Fruit fly (Drosophila melanogaster) whole organism: ENCODE data around the gene CG43658.

Source experiments
- CG8478 ChIP-seq: fragments of >200 bp; optimal IDR thresholded peaks from 2 replicates; lab custom pipeline; 2018; ENCODE audit warnings: inconsistent platforms
- Dll ChIP-seq: fragments of >200 bp; optimal IDR thresholded peaks from 2 replicates; lab custom pipeline; 2017
- EcR ChIP-seq, 2 experiments: fragments of >200 bp; optimal IDR thresholded peaks; 2 replicates each; lab custom pipeline; 2017; ENCODE audit warnings: missing biosample characterization in 2 of 2, missing genetic modification characterization in 2 of 2, missing genetic modification reagents in 2 of 2
- pan ChIP-seq: fragments of >200 bp; optimal IDR thresholded peaks from 2 replicates; lab custom pipeline; 2017
- psq ChIP-seq: fragments of >200 bp; optimal IDR thresholded peaks from 2 replicates; lab custom pipeline; 2017
- usp ChIP-seq: fragments of >200 bp; optimal IDR thresholded peaks from 2 replicates; lab custom pipeline; 2017; ENCODE audit warnings: missing biosample characterization, missing genetic modification characterization, mixed read lengths

The CG43658 gene

dm6 chrX:17562585-17562984 is 1.6 kb upstream of the CG43658 start:
- TF ChIP-seq CG8478 (lab: Kevin White, UChicago) (no peak), usp (GFP tag; lab: Kevin White, UChicago) (no peak), pan (lab: Kevin White, UChicago) (no peak), Dll (lab: Kevin White, UChicago) (no peak), EcR (GFP tag; optimal IDR thresholded peaks at IDR 0.05; lab: Kevin White, UChicago) (no peak), psq (lab: Kevin White, UChicago) (no peak)

DNA sequence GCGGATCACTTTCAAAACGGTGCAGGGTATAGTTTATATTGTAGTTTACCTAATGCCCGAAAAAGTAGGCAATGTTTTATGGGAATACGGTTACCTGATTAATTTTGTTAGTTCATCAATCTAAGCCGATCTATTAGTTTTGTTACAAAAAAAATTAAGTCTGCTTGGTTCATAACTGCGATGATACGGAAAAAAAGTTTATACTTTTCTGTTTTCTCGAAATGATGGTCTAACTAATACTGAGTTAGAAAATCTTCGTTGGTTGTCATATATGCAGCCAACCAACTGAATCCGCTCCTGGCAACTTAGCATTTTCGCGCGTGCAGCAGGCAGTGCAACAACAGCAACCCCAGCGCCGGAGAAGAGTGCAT is 948 bp upstream of the CG43658 start:
- TF ChIP-seq EcR (GFP tag; optimal IDR thresholded peaks at IDR 0.05; lab: Kevin White, UChicago), result no peak
- TF ChIP-seq usp (GFP tag; lab: Kevin White, UChicago), result no peak

dm6 chrX:17558708-17559107 is 2.3 kb downstream of the CG43658 start:
- TF ChIP-seq pan (lab: Kevin White, UChicago) (no peak), Dll (lab: Kevin White, UChicago) (no peak), EcR (GFP tag; optimal IDR thresholded peaks at IDR 0.05; lab: Kevin White, UChicago) (no peak)

DNA sequence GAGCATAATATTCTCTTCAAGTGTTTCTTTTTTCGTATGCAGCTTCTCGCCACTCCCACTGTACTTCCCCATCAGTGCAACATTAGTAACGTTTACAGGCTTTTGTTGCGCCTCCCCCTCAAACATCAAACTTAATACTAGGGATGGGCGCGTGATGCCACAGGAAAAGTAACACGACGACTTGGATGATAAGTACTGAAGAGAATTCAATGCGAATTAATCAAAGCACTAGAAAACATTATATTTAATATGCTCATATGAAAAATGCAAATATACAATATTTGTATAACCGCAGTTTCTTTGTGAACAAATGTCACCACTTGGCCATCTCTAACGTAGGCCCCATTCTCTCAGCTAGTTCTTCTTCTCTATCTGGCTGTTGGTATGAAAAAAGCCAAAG is 5.8 kb downstream of the CG43658 start:
- TF ChIP-seq CG8478 (lab: Kevin White, UChicago) (no peak), EcR (GFP tag; optimal IDR thresholded peaks at IDR 0.05; lab: Kevin White, UChicago) (no peak), usp (GFP tag; lab: Kevin White, UChicago) (no peak)

DNA sequence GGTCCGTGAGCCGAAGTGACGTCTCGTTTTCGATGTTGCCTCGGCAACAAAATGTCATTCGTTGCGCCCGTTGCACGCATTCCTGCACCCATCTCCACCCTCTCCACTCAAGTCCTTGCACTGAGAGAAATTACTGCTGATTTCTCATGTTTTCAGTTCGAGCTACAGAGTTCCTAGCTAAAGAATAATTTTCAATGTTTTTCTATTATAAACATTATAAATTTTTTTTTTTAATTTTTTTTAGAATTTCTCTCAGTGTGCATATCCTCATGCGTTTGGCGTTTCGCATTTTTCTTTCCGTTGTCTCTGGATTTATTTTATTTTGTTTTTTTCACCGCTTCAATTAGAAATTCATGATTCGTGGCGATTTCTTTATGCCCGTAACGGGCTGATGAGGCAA is 10.0 kb downstream of the CG43658 start:
- no peak for TF ChIP-seq CG8478 (lab: Kevin White, UChicago)
- TF ChIP-seq usp (GFP tag; lab: Kevin White, UChicago), result no peak
- TF ChIP-seq psq (lab: Kevin White, UChicago), result no peak
- TF ChIP-seq Dll (lab: Kevin White, UChicago), result no peak
- no peak for TF ChIP-seq EcR (GFP tag; optimal IDR thresholded peaks at IDR 0.05; lab: Kevin White, UChicago)
- no peak for TF ChIP-seq pan (lab: Kevin White, UChicago)

DNA sequence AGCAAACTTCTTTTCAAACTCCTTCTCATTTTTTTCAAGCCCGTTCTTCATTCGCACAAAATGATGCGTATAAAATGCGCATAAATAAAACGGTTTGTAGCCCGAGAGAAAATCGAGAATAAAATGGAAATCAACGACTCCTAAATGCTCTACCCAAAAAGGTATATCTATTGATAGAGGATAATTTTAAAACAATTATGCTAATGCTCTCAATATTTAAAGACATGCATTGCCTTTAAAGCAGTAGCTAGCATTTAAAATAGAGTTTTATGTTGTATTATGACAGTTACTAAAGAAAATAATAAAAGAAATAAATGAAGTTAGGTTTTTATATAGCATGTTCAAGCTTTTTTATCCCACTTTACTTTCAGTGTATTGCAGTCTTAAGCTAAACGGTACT is 10.7 kb downstream of the CG43658 start:
- TF ChIP-seq EcR (GFP tag; optimal IDR thresholded peaks at IDR 0.05; lab: Kevin White, UChicago) (no peak), usp (GFP tag; lab: Kevin White, UChicago) (no peak), psq (lab: Kevin White, UChicago) (no peak), Dll (lab: Kevin White, UChicago) (no peak), CG8478 (lab: Kevin White, UChicago) (no peak), pan (lab: Kevin White, UChicago) (no peak)

dm6 chrX:17545580-17545979 is 15.4 kb downstream of the CG43658 start:
- TF ChIP-seq psq (lab: Kevin White, UChicago) (no peak), pan (lab: Kevin White, UChicago) (no peak), CG8478 (lab: Kevin White, UChicago) (no peak), Dll (lab: Kevin White, UChicago) (no peak), EcR (GFP tag; optimal IDR thresholded peaks at IDR 0.05; lab: Kevin White, UChicago) (no peak), usp (GFP tag; lab: Kevin White, UChicago) (no peak)

- TF ChIP-seq EcR (GFP tag; optimal IDR thresholded peaks at IDR 0.05; lab: Kevin White, UChicago), result no peak
Measured at dm6 chrX:17544409-17544808, 16.6 kb downstream of the CG43658 start.

dm6 chrX:17543324-17543723 is 17.7 kb downstream of the CG43658 start:
- TF ChIP-seq EcR (GFP tag; optimal IDR thresholded peaks at IDR 0.05; lab: Kevin White, UChicago) (no peak), Dll (lab: Kevin White, UChicago) (no peak), psq (lab: Kevin White, UChicago) (no peak), usp (GFP tag; lab: Kevin White, UChicago) (no peak), CG8478 (lab: Kevin White, UChicago) (no peak), pan (lab: Kevin White, UChicago) (no peak)

DNA sequence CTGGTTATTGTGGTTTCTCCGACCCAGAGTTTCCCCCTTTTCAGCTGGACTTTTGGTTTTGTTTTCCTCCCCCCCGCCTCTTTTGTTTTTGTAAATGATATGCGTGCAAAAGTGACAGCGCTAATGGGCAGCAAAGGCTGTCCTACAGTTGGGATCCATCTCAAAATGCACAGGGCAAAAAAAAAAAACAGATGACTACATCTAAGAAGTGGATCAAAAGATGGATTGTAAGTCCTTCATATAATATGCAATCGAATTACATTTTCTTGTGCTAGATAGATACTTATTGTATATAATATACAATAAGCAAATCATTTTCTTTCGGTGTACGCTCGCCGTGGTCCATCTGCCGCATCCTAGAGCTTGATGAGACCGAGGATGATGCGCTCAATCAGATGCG is 18.3 kb downstream of the CG43658 start:
- no peak for TF ChIP-seq EcR (GFP tag; optimal IDR thresholded peaks at IDR 0.05; lab: Kevin White, UChicago)
- no peak for TF ChIP-seq psq (lab: Kevin White, UChicago)
- TF ChIP-seq usp (GFP tag; lab: Kevin White, UChicago), result no peak
- no peak for TF ChIP-seq CG8478 (lab: Kevin White, UChicago)
- no peak for TF ChIP-seq pan (lab: Kevin White, UChicago)
- no peak for TF ChIP-seq Dll (lab: Kevin White, UChicago)

dm6 chrX:17538410-17538809 is 22.6 kb downstream of the CG43658 start:
- TF ChIP-seq usp (GFP tag; lab: Kevin White, UChicago) (no peak), CG8478 (lab: Kevin White, UChicago) (no peak), EcR (GFP tag; optimal IDR thresholded peaks at IDR 0.05; lab: Kevin White, UChicago) (no peak), Dll (lab: Kevin White, UChicago) (no peak), pan (lab: Kevin White, UChicago) (no peak), psq (lab: Kevin White, UChicago) (no peak)

DNA sequence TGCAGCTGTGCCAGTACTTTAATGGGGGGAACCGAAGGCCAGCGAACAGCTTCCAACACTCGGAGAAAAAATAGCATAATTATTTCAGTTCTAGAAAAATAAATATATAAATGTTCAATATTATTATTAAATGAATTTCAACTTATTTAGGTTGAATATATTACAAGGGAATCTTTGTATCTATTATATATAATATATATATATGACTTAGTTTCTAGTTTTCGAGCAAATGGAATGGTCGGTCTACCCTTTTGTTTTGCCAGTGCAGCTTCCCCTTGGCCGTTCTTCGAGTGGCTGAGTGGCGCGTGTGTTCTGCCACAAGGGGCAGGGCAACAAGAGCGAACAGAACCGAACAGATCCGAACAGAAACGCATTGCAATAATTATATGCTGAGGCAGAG is 23.7 kb downstream of the CG43658 start:
- TF ChIP-seq pan (lab: Kevin White, UChicago) (no peak), psq (lab: Kevin White, UChicago) (no peak)

dm6 chrX:17534321-17534720 is 26.7 kb downstream of the CG43658 start:
- TF ChIP-seq usp (GFP tag; lab: Kevin White, UChicago) (no peak), psq (lab: Kevin White, UChicago) (no peak), Dll (lab: Kevin White, UChicago) (no peak), pan (lab: Kevin White, UChicago) (no peak)
